Worm (Caenorhabditis elegans) whole organism, early embryonic: ENCODE data around the gene W08E12.2.

Experiments used
- ama-1 ChIP-seq: fragments of 150-350 bp; optimal IDR thresholded peaks from 2 replicates; lab custom pipeline; 2014
- ceh-36 ChIP-seq: sonication (generic microtip); optimal IDR thresholded peaks from 2 replicates; lab custom pipeline; 2016; ENCODE audit warnings: missing genetic modification characterization, inconsistent platforms, missing compliant biosample characterization
- flt-1 ChIP-seq: fragments of 200-800 bp; sonication (Bioruptor generic); IDR thresholded peaks from 2 replicates; pipeline ENCODE4 v1.3.6; 2022; ENCODE audit warnings: missing genetic modification characterization, missing compliant biosample characterization
- pes-1 ChIP-seq: fragments of 200-800 bp; sonication (Bioruptor generic); IDR thresholded peaks from 2 replicates; pipeline ENCODE4 v1.3.6; 2022; ENCODE audit warnings: missing genetic modification reagents, missing genetic modification characterization, missing compliant biosample characterization
- scrt-1 ChIP-seq: fragments of 200-800 bp; sonication (Bioruptor generic); IDR thresholded peaks from 2 replicates; pipeline ENCODE4 v1.3.6; 2022; ENCODE audit warnings: missing genetic modification characterization, missing compliant biosample characterization

DNA sequence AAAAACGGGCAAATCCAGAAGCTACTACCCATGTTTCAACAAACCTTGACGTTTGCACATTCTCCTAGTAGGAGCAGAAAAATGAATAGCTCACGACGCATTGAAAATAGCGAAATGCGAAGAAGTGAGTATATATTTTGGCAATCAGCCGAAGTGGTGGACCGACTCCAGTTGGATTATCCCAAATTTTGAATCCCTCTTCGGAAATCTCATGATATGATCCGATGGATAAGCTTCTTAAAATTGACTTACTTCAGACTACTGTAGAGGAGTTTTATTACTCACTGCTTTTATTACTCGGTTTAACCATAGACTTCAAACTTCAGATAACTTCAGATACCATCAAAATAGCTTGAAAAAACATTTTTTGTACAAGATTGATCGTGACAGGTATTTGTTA lies 16.4 kb upstream of the W08E12.2 start, which contains the start of gene gcy-23:
- TF ChIP-seq ceh-36 (tag; lab: Kevin White, UChicago) (no peak), ama-1 (lab: Kevin White, UChicago) (no peak), flt-1 (GFP tag; lab: Robert Waterston, UW) (no peak), scrt-1 (GFP tag; lab: Robert Waterston, UW) (no peak), pes-1 (GFP tag; lab: Robert Waterston, UW) (no peak)
